Fruit fly (Drosophila melanogaster) whole organism, larva: Measurements from ENCODE around the gene Sf3a1.

Source experiments
- noc ChIP-seq: fragments of 200-800 bp; sonication (Bioruptor generic); optimal IDR thresholded peaks from 3 replicates; lab custom pipeline; 2019; ENCODE audit warnings: missing biosample characterization, mild to moderate bottlenecking, missing genetic modification characterization, moderate library complexity

Gene Sf3a1

dm6 chr3R:16980958-16981623, 21.1 kb downstream of the Sf3a1 start:
- no peak for TF ChIP-seq noc (tag; lab: Kevin White, UChicago)

- no peak for TF ChIP-seq noc (tag; lab: Kevin White, UChicago)
Measured at dm6 chr3R:16977745-16978305, 24.3 kb downstream of the Sf3a1 start, which contains the start of gene Actn3. TSS of gene Actn3 (minus strand) at chr3R:16977795.

dm6 chr3R:16974904-16975303, 27.3 kb downstream of the Sf3a1 start, which contains the start of gene VhaM9.7-d:
TSS of gene VhaM9.7-d (plus strand) at chr3R:16975204.
- no peak for TF ChIP-seq noc (tag; lab: Kevin White, UChicago)

- no peak for TF ChIP-seq noc (tag; lab: Kevin White, UChicago)
Measured at dm6 chr3R:16972575-16972974, 29.6 kb downstream of the Sf3a1 start.

dm6 chr3R:16972136-16972535, 30.0 kb downstream of the Sf3a1 start, which contains the start of gene Abd-B:
TSS of gene Abd-B (minus strand) at chr3R:16972236.
- TF ChIP-seq noc (tag; lab: Kevin White, UChicago): no peak

- TF ChIP-seq noc (tag; lab: Kevin White, UChicago): no peak
Measured at dm6 chr3R:16969361-16970355, 32.5 kb downstream of the Sf3a1 start.

dm6 chr3R:16962303-16962702, 39.9 kb downstream of the Sf3a1 start:
- TF ChIP-seq noc (tag; lab: Kevin White, UChicago): no peak

- no peak for TF ChIP-seq noc (tag; lab: Kevin White, UChicago)
Measured at dm6 chr3R:16960219-16960618, 41.9 kb downstream of the Sf3a1 start.

dm6 chr3R:16957759-16958536, 44.2 kb downstream of the Sf3a1 start:
- TF ChIP-seq noc (tag; lab: Kevin White, UChicago): peak; percentile 32

dm6 chr3R:16954423-16954822, 47.7 kb downstream of the Sf3a1 start:
- no peak for TF ChIP-seq noc (tag; lab: Kevin White, UChicago)

- TF ChIP-seq noc (tag; lab: Kevin White, UChicago): no peak
Measured at dm6 chr3R:16951374-16951773, 50.8 kb downstream of the Sf3a1 start.
